Fruit fly (Drosophila melanogaster): ENCODE data around the gene ex.
A peak's percentile ranks its signal among the peaks of the same experiment; 100 is the strongest.

Gene ex

DNA sequence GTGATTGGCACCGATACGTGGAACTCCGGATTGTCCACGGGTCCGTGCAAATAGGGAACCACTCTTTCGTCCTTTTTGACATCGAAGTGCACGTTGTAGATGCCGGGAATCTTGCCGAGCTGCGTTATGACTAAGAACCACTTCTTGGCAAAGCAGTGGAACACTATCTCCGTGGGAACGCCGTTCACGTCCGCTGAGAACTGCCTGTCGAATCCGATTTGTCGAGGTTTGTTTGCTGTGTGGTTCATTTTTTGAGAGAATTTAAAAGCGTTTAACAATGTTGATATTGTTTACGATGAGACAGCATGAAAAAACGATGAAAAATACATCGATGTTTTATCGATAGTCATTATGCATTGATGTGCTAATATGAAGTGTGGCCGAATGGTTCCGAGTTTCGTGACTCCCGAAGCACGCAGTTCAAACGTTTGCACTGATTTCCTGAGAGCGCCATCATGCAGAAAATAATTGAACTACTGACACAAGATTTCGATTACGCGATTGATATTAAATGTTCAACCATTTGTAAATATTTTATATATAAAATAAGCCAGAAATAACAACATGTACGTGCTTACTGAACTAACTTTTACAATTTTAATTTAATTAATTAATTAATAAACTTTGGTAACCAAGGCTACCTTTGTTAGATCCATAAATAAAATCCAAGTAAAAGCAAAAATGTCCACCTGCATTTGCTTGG lies 9.8 kb upstream of the ex start, which contains the start of the genes CG11885 and CG13692 (continued):
- no peak for TF ChIP-seq HLHmδ (GFP tag; optimal IDR thresholded peaks at IDR 0.05)
- TF ChIP-seq CG2889 (GFP tag; IDR thresholded peaks at IDR 0.05) = no peak
- TF ChIP-seq bab2 (GFP tag; optimal IDR thresholded peaks at IDR 0.05) = no peak
- peak; percentile 67 for TF ChIP-seq Dek (tag; optimal IDR thresholded peaks at IDR 0.05)
- TF ChIP-seq CG10959 (GFP tag; IDR thresholded peaks at IDR 0.05) = no peak
- TF ChIP-seq CG3163 (GFP tag; optimal IDR thresholded peaks at IDR 0.05) = peak; percentile 18
- peak; percentile 38 for TF ChIP-seq lilli (GFP tag; optimal IDR thresholded peaks at IDR 0.05)
- TF ChIP-seq knrl (GFP tag; IDR thresholded peaks at IDR 0.05; ENCODE audit: partially characterized antibody) = peak; percentile 97
- no peak for TF ChIP-seq br (optimal IDR thresholded peaks at IDR 0.05)
- TF ChIP-seq gcm (GFP tag; optimal IDR thresholded peaks at IDR 0.05) = peak; percentile 37
- TF ChIP-seq Xrp1 (GFP tag; IDR thresholded peaks at IDR 0.05) = no peak
- no peak for TF ChIP-seq CG8478 (optimal IDR thresholded peaks at IDR 0.05)
- TF ChIP-seq CG31388 (GFP tag; optimal IDR thresholded peaks at IDR 0.05) = no peak
- TF ChIP-seq B-H2 (GFP tag; optimal IDR thresholded peaks at IDR 0.05) = peak; percentile 75
- peak; percentile 32 for TF ChIP-seq CG2678 (tag; optimal IDR thresholded peaks at IDR 0.05)
- no peak for TF ChIP-seq CG6765 (GFP tag; optimal IDR thresholded peaks at IDR 0.05)
- no peak for TF ChIP-seq pros (GFP tag; optimal IDR thresholded peaks at IDR 0.05)
- no peak for TF ChIP-seq Trl (optimal IDR thresholded peaks at IDR 0.05)
- TF ChIP-seq Trl (GFP tag; optimal IDR thresholded peaks at IDR 0.05) = no peak
- peak; percentile 11 for TF ChIP-seq CG6683 (GFP tag; optimal IDR thresholded peaks at IDR 0.05)
- peak; percentile 97 for TF ChIP-seq CG16813 (GFP tag; IDR thresholded peaks at IDR 0.05; ENCODE audit: partially characterized antibody)
- no peak for TF ChIP-seq Ptx1 (GFP tag; IDR thresholded peaks at IDR 0.05)
- TF ChIP-seq inv (GFP tag; IDR thresholded peaks at IDR 0.05; ENCODE audit: partially characterized antibody) = peak; percentile 95
- no peak for TF ChIP-seq Mes4 (GFP tag; optimal IDR thresholded peaks at IDR 0.05)
- peak; percentile 8 for TF ChIP-seq Hsf (GFP tag; optimal IDR thresholded peaks at IDR 0.05)
- TF ChIP-seq row (GFP tag; IDR thresholded peaks at IDR 0.05) = peak; percentile 62
- peak; percentile 31 for TF ChIP-seq CG10209 (GFP tag; optimal IDR thresholded peaks at IDR 0.05)
- 0 out of 2 replicates have a peak, but pooled peaks have one; percentile 15 for TF ChIP-seq CG17328 (GFP tag; IDR thresholded peaks at IDR 0.05)
- TF ChIP-seq ken (GFP tag; IDR thresholded peaks at IDR 0.05) = peak; percentile 51; the same call in 2 of the 3 replicates
- TF ChIP-seq Fer2 (tag; optimal IDR thresholded peaks at IDR 0.05) = peak; percentile 38
- TF ChIP-seq Ssrp (tag; optimal IDR thresholded peaks at IDR 0.05) = no peak
- no peak for TF ChIP-seq scrt (GFP tag; optimal IDR thresholded peaks at IDR 0.05)
- TF ChIP-seq gt (GFP tag; IDR thresholded peaks at IDR 0.05) = no peak
- no peak for TF ChIP-seq H15 (GFP tag; IDR thresholded peaks at IDR 0.05)
- TF ChIP-seq CG31365 (tag; optimal IDR thresholded peaks at IDR 0.05) = peak; percentile 4
- TF ChIP-seq Usf (GFP tag; optimal IDR thresholded peaks at IDR 0.05) = no peak
- TF ChIP-seq Ets97D (GFP tag; optimal IDR thresholded peaks at IDR 0.05) = peak; percentile 94
- peak; percentile 61 for TF ChIP-seq CG9437 (GFP tag; optimal IDR thresholded peaks at IDR 0.05)
- TF ChIP-seq CG10979 (tag; optimal IDR thresholded peaks at IDR 0.05) = peak; percentile 13
- TF ChIP-seq CG2202 (tag; optimal IDR thresholded peaks at IDR 0.05) = no peak
- TF ChIP-seq psq (GFP tag; optimal IDR thresholded peaks at IDR 0.05) = no peak
- no peak for TF ChIP-seq CG10321 (GFP tag; IDR thresholded peaks at IDR 0.05)
- no peak for TF ChIP-seq zfh1 (GFP tag; IDR thresholded peaks at IDR 0.05)
- TF ChIP-seq CG3726 (GFP tag; IDR thresholded peaks at IDR 0.05) = no peak
- TF ChIP-seq CG18476 (GFP tag; optimal IDR thresholded peaks at IDR 0.05) = no peak
- no peak for TF ChIP-seq CG31224 (GFP tag; IDR thresholded peaks at IDR 0.05)
- TF ChIP-seq Dip2 (GFP tag; IDR thresholded peaks at IDR 0.05) = no peak
- TF ChIP-seq so (GFP tag; IDR thresholded peaks at IDR 0.05) = no peak; the same call in 2 of the 3 replicates
- TF ChIP-seq MTF-1 (GFP tag; optimal IDR thresholded peaks at IDR 0.05; ENCODE audit: borderline replicate concordance) = peak; percentile 24
- no peak for TF ChIP-seq HHEX (GFP tag; optimal IDR thresholded peaks at IDR 0.05)
- no peak for TF ChIP-seq luna (GFP tag; optimal IDR thresholded peaks at IDR 0.05)
